Fruit fly (Drosophila melanogaster) whole organism, wandering third instar larva: ENCODE measurements around the gene Cad99C.

Experiments used
- CG32264 ChIP-seq: fragments of 200-800 bp; sonication (Bioruptor generic); optimal IDR thresholded peaks from 2 replicates; lab custom pipeline; 2016; ENCODE audit warnings: missing biosample characterization, missing genetic modification characterization
- dl ChIP-seq, 2 experiments: fragments of 175-275, 200-275 bp in 1 of 2; fragments of 200-275 bp in 1 of 2; sonication (Bioruptor generic); optimal IDR thresholded peaks; lab custom pipeline; 2018; ENCODE audit warnings: mild to moderate bottlenecking in 2 of 2, missing biosample characterization in 2 of 2, missing genetic modification characterization in 2 of 2, moderate library complexity in 2 of 2; ENCODE audit not compliant: partially characterized antibody in 2 of 2, insufficient read depth in 1 of 2
- foxo ChIP-seq, 2 experiments: fragments of 200-800 bp; sonication (Bioruptor generic); optimal IDR thresholded peaks; 2 replicates in 1 of 2; 3 replicates in 1 of 2; lab custom pipeline; 2016 to 2017; ENCODE audit warnings: missing biosample characterization in 2 of 2, missing genetic modification characterization in 2 of 2
- lola ChIP-seq: fragments of >200 bp; optimal IDR thresholded peaks from 2 replicates; lab custom pipeline; 2017; ENCODE audit warnings: missing biosample characterization, missing genetic modification characterization
- sv ChIP-seq: fragments of 200-800 bp; sonication (Bioruptor generic); optimal IDR thresholded peaks from 3 replicates; lab custom pipeline; 2016; ENCODE audit warnings: missing biosample characterization, missing genetic modification characterization

DNA sequence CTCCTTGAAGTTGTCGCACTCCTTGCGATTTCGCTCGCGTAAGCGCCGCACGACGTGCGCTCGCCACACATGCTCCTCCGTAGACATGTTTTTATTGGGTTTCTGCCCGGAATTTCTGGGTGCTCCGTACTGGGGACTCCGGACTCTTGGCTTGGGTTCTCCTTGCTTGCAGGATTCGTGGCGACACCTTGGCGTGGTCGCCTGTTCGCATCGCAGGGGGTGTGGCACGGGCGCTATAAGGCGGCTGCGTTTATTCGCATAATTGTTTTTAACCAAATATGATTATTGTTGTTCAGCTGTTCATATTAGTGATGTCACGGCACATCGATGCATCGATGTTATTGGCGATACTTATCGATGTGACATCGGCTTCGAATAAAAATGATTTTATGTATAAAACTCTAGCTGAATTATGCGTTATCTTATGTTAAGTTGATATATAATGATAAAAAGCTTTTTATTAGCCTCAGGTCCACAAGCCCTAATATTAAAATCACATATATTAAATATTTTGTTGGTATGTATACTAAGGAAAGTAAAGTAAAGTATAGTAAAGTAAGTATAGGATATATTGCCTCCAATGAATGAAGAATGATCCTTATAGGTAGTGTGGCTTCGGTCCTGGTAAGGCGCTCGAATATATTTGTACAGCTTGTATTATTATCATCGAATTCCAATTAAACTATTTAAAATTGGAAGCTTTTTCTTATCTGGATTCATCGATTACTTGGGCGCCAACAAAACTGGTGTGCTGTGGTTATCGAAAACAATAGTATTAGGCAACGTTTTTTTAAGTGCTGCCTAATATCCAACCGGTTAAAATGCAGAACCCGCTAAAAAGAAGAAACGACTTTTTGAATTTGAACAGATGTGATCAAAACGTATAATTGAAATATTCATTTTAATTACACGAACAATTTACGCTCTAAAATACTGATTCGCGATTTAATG, 6.4 kb upstream of the Cad99C start, which contains the start of gene Atg16:
- TF ChIP-seq dl (GFP tag; optimal IDR thresholded peaks at IDR 0.05; lab: Kevin White, UChicago; ENCODE audit: insufficient read depth in 1 of 2, partially characterized antibody in 2 of 2) (no peak), sv (GFP tag; lab: Kevin White, UChicago) (no peak), lola (GFP tag; lab: Kevin White, UChicago) (no peak), CG32264 (GFP tag; lab: Kevin White, UChicago) (no peak), foxo (GFP tag; optimal IDR thresholded peaks at IDR 0.05; lab: Kevin White, UChicago) (no peak)
